Worm (Caenorhabditis elegans) whole organism, mixed stage, embryonic: ENCODE data around the gene Y57G11C.22.

Experiments
- M03D4.4 ChIP-seq: sonication (generic microtip); optimal IDR thresholded peaks from 2 replicates; lab custom pipeline; 2017; ENCODE audit warnings: mild to moderate bottlenecking, missing genetic modification characterization, missing compliant biosample characterization
- bed-3 ChIP-seq: fragments of 200-800 bp; sonication (Bioruptor generic); optimal IDR thresholded peaks from 3 replicates; lab custom pipeline; 2018; ENCODE audit warnings: mild to moderate bottlenecking, missing genetic modification characterization, moderate library complexity, missing compliant biosample characterization
- ceh-39 ChIP-seq: fragments of 150-350 bp; optimal IDR thresholded peaks from 2 replicates; lab custom pipeline; 2014; ENCODE audit warnings: missing biosample characterization, missing genetic modification characterization
- ceh-43 ChIP-seq: fragments of 200-800 bp; sonication (Bioruptor generic); optimal IDR thresholded peaks from 2 replicates; lab custom pipeline; 2018; ENCODE audit warnings: mild to moderate bottlenecking, missing genetic modification characterization, moderate library complexity, missing compliant biosample characterization
- ceh-83 ChIP-seq: fragments of 200-800 bp; sonication (Bioruptor generic); optimal IDR thresholded peaks from 2 replicates; lab custom pipeline; 2018; ENCODE audit warnings: mild to moderate bottlenecking, missing genetic modification characterization, missing compliant biosample characterization
- cnd-1 ChIP-seq: fragments of 200-800 bp; sonication (Bioruptor generic); optimal IDR thresholded peaks from 2 replicates; lab custom pipeline; 2018; ENCODE audit warnings: mild to moderate bottlenecking, missing genetic modification characterization, missing compliant biosample characterization
- drap-1 ChIP-seq: fragments of 200-800 bp; sonication (Bioruptor generic); optimal IDR thresholded peaks from 3 replicates; lab custom pipeline; 2018; ENCODE audit warnings: mild to moderate bottlenecking, missing genetic modification characterization, missing compliant biosample characterization
- elt-1 ChIP-seq: sonication (generic microtip); optimal IDR thresholded peaks from 2 replicates; lab custom pipeline; 2017; ENCODE audit warnings: missing genetic modification characterization, mild to moderate bottlenecking, missing compliant biosample characterization, antibody characterized with exemption, moderate library complexity, borderline replicate concordance; ENCODE audit not compliant: insufficient read depth
- elt-3 ChIP-seq: fragments of 150-350 bp; optimal IDR thresholded peaks from 2 replicates; lab custom pipeline; 2014; ENCODE audit warnings: missing biosample characterization, missing genetic modification characterization
- flh-1 ChIP-seq: fragments of 200-800 bp; sonication (Bioruptor generic); optimal IDR thresholded peaks from 2 replicates; lab custom pipeline; 2018; ENCODE audit warnings: mild to moderate bottlenecking, missing genetic modification characterization, moderate library complexity, missing compliant biosample characterization
- ham-2 ChIP-seq: fragments of 200-800 bp; sonication (Bioruptor generic); optimal IDR thresholded peaks from 2 replicates; lab custom pipeline; 2018; ENCODE audit warnings: mild to moderate bottlenecking, missing genetic modification characterization, missing compliant biosample characterization
- hlh-1 ChIP-seq: fragments of 150-350 bp; optimal IDR thresholded peaks from 2 replicates; lab custom pipeline; 2014; ENCODE audit warnings: missing biosample characterization, missing genetic modification reagents, missing genetic modification characterization
- lin-13 ChIP-seq: fragments of 150-350 bp; optimal IDR thresholded peaks from 2 replicates; lab custom pipeline; 2014; ENCODE audit warnings: missing biosample characterization, missing genetic modification characterization
- lin-32 ChIP-seq: fragments of 200-800 bp; sonication (Bioruptor generic); optimal IDR thresholded peaks from 2 replicates; lab custom pipeline; 2018; ENCODE audit warnings: mild to moderate bottlenecking, missing genetic modification characterization, missing compliant biosample characterization
- lsy-2 ChIP-seq: fragments of 150-350 bp; optimal IDR thresholded peaks from 2 replicates; lab custom pipeline; 2014; ENCODE audit warnings: missing biosample characterization, missing genetic modification characterization
- mab-5 ChIP-seq: fragments of 150-350 bp; optimal IDR thresholded peaks from 2 replicates; lab custom pipeline; 2014; ENCODE audit warnings: missing biosample characterization, missing genetic modification characterization
- mep-1 ChIP-seq: fragments of 150-350 bp; optimal IDR thresholded peaks from 2 replicates; lab custom pipeline; 2017; ENCODE audit warnings: missing biosample characterization, missing genetic modification reagents, missing genetic modification characterization, inconsistent platforms
- mls-2 ChIP-seq: sonication (generic microtip); optimal IDR thresholded peaks from 2 replicates; lab custom pipeline; 2016; ENCODE audit warnings: mild to moderate bottlenecking, missing genetic modification characterization, moderate library complexity, missing compliant biosample characterization
- nhr-12 ChIP-seq: fragments of 150-350 bp; optimal IDR thresholded peaks from 2 replicates; lab custom pipeline; 2014; ENCODE audit warnings: missing biosample characterization, missing genetic modification characterization
- nhr-2 ChIP-seq: fragments of 150-350 bp; optimal IDR thresholded peaks from 2 replicates; lab custom pipeline; 2014; ENCODE audit warnings: missing biosample characterization, missing genetic modification characterization
- nhr-76 ChIP-seq: sonication (generic microtip); optimal IDR thresholded peaks from 2 replicates; lab custom pipeline; 2017; ENCODE audit warnings: missing biosample characterization, missing genetic modification characterization
- pha-4 ChIP-seq: fragments of 150-350 bp; optimal IDR thresholded peaks from 2 replicates; lab custom pipeline; 2018; ENCODE audit warnings: missing biosample characterization, missing genetic modification reagents, missing genetic modification characterization
- sem-2 ChIP-seq: fragments of 200-800 bp; sonication (Bioruptor generic); optimal IDR thresholded peaks from 2 replicates; lab custom pipeline; 2018; ENCODE audit warnings: mild to moderate bottlenecking, missing genetic modification characterization, missing compliant biosample characterization
- sptf-1 ChIP-seq: sonication (generic microtip); optimal IDR thresholded peaks from 2 replicates; lab custom pipeline; 2017; ENCODE audit warnings: mild to moderate bottlenecking, missing genetic modification characterization, moderate library complexity, missing compliant biosample characterization
- unc-39 ChIP-seq: fragments of 150-350 bp; optimal IDR thresholded peaks from 2 replicates; lab custom pipeline; 2014; ENCODE audit warnings: missing biosample characterization, missing genetic modification characterization
- unc-62 ChIP-seq: fragments of 150-350 bp; optimal IDR thresholded peaks from 2 replicates; lab custom pipeline; 2014; ENCODE audit warnings: missing biosample characterization, missing genetic modification reagents, missing genetic modification characterization
- zip-8 ChIP-seq: fragments of 150-350 bp; optimal IDR thresholded peaks from 2 replicates; lab custom pipeline; 2014; ENCODE audit warnings: missing biosample characterization, missing genetic modification characterization

Gene Y57G11C.22

ce11 chrIV:14797354-14797753 is 39.7 kb upstream of the Y57G11C.22 start, which contains the start of the genes Y57G11C.1147 and nuo-3:
Y57G11C.1147 (minus strand) TSS chrIV:14797514.
nuo-3 (minus strand) TSS chrIV:14797544.
- no peak for TF ChIP-seq M03D4.4 (tag; lab: Kevin White, UChicago)
- TF ChIP-seq elt-1 (tag; lab: Kevin White, UChicago): no peak
- no peak for TF ChIP-seq mls-2
- no peak for TF ChIP-seq ham-2 (GFP tag; lab: Kevin White, UChicago)
- TF ChIP-seq hlh-1 (tag; lab: Kevin White, UChicago): no peak
- TF ChIP-seq nhr-2: no peak
- TF ChIP-seq mab-5 (tag; lab: Kevin White, UChicago): no peak
- no peak for TF ChIP-seq lsy-2 (tag; lab: Kevin White, UChicago)
- TF ChIP-seq lin-13 (tag; lab: Kevin White, UChicago): no peak
- no peak for TF ChIP-seq lin-32 (GFP tag; lab: Kevin White, UChicago)
- TF ChIP-seq cnd-1 (tag; lab: Kevin White, UChicago): no peak
- TF ChIP-seq elt-3 (tag; lab: Kevin White, UChicago): no peak
- no peak for TF ChIP-seq nhr-76 (tag; lab: Kevin White, UChicago)
- TF ChIP-seq drap-1: no peak
- TF ChIP-seq nhr-12: no peak
- TF ChIP-seq pha-4 (tag; lab: Kevin White, UChicago): no peak
- TF ChIP-seq, all 35 proteins: peak for 0

- TF ChIP-seq pha-4 (tag; lab: Kevin White, UChicago) (no peak), mls-2 (no peak), sptf-1 (no peak), elt-3 (tag; lab: Kevin White, UChicago) (no peak), drap-1 (no peak), ceh-39 (tag; lab: Kevin White, UChicago) (no peak)
Observed at ce11 chrIV:14797849-14798248, 39.2 kb upstream of the Y57G11C.22 start, which contains the start of gene arl-8. arl-8 (plus strand) TSS chrIV:14798149.

- TF ChIP-seq sem-2 (GFP tag; lab: Kevin White, UChicago) (no peak), ceh-43 (GFP tag; lab: Kevin White, UChicago) (no peak), mep-1 (tag; lab: Kevin White, UChicago) (no peak), unc-39 (no peak), drap-1 (no peak), bed-3 (GFP tag; lab: Kevin White, UChicago) (no peak), elt-1 (tag; lab: Kevin White, UChicago) (no peak), ceh-39 (tag; lab: Kevin White, UChicago) (no peak), ham-2 (GFP tag; lab: Kevin White, UChicago) (no peak), zip-8 (no peak), ceh-83 (GFP tag; lab: Kevin White, UChicago) (no peak), lin-32 (GFP tag; lab: Kevin White, UChicago) (no peak), lin-13 (tag; lab: Kevin White, UChicago) (no peak)
Observed at ce11 chrIV:14799186-14799585, 37.8 kb upstream of the Y57G11C.22 start, which contains the start of gene Y57G11C.14. Y57G11C.14 (plus strand) TSS chrIV:14799311.

ce11 chrIV:14800931-14801330 is 36.1 kb upstream of the Y57G11C.22 start:
- TF ChIP-seq pha-4 (tag; lab: Kevin White, UChicago) (no peak), unc-62 (GFP tag; lab: Kevin White, UChicago) (no peak), hlh-1 (tag; lab: Kevin White, UChicago) (no peak), cnd-1 (tag; lab: Kevin White, UChicago) (no peak), M03D4.4 (tag; lab: Kevin White, UChicago) (no peak), elt-1 (tag; lab: Kevin White, UChicago) (no peak), drap-1 (no peak), mab-5 (tag; lab: Kevin White, UChicago) (no peak), ceh-39 (tag; lab: Kevin White, UChicago) (no peak), unc-39 (no peak), sem-2 (GFP tag; lab: Kevin White, UChicago) (no peak), lin-13 (tag; lab: Kevin White, UChicago) (no peak), flh-1 (GFP tag; lab: Kevin White, UChicago) (no peak), bed-3 (GFP tag; lab: Kevin White, UChicago) (no peak), zip-8 (no peak)

- TF ChIP-seq sptf-1: no peak
- TF ChIP-seq unc-39: no peak
- TF ChIP-seq M03D4.4 (tag; lab: Kevin White, UChicago): no peak
- no peak for TF ChIP-seq ham-2 (GFP tag; lab: Kevin White, UChicago)
- TF ChIP-seq mls-2: no peak
Observed at ce11 chrIV:14802316-14802715, 34.7 kb upstream of the Y57G11C.22 start, which contains the start of gene Y57G11C.1142. Y57G11C.1142 (plus strand) TSS chrIV:14802616.
